Worm (Caenorhabditis elegans) whole organism, young adult: Measurements from ENCODE around the gene cysl-1.

Source experiments
- B0336.3 ChIP-seq: fragments of 200-800 bp; sonication (Bioruptor generic); IDR thresholded peaks from 2 replicates; pipeline ENCODE4 v1.3.6; 2022; ENCODE audit warnings: missing genetic modification characterization, missing compliant biosample characterization
- F22D6.2 ChIP-seq: sonication (generic microtip); optimal IDR thresholded peaks from 2 replicates; lab custom pipeline; 2016; ENCODE audit warnings: mild to moderate bottlenecking, missing genetic modification characterization, missing compliant biosample characterization
- F37B4.10 ChIP-seq: fragments of 200-800 bp; sonication (Bioruptor generic); IDR thresholded peaks from 2 replicates; pipeline ENCODE4 v1.3.6; 2022; ENCODE audit warnings: missing genetic modification characterization, missing compliant biosample characterization
- F55B11.4 ChIP-seq: sonication (generic microtip); optimal IDR thresholded peaks from 2 replicates; lab custom pipeline; 2016; ENCODE audit warnings: missing compliant biosample characterization, missing genetic modification characterization, borderline replicate concordance; ENCODE audit not compliant: insufficient read depth
- F57A8.1 ChIP-seq: fragments of 200-800 bp; sonication (Bioruptor generic); optimal IDR thresholded peaks from 2 replicates; lab custom pipeline; 2018; ENCODE audit warnings: mild to moderate bottlenecking, missing genetic modification characterization, moderate library complexity, missing compliant biosample characterization
- T07F8.4 ChIP-seq: sonication (generic microtip); optimal IDR thresholded peaks from 2 replicates; lab custom pipeline; 2016; ENCODE audit warnings: mild to moderate bottlenecking, missing genetic modification characterization, moderate library complexity, missing compliant biosample characterization
- T26A5.8 ChIP-seq: sonication (generic microtip); optimal IDR thresholded peaks from 2 replicates; lab custom pipeline; 2016; ENCODE audit warnings: missing genetic modification characterization, missing compliant biosample characterization
- Y53G8AR.9 ChIP-seq: fragments of 200-800 bp; sonication (Bioruptor generic); conservative IDR thresholded peaks from 2 replicates; pipeline ENCODE4 v1.3.6; 2022; ENCODE audit warnings: missing genetic modification reagents, missing genetic modification characterization, missing compliant biosample characterization
- Y56A3A.18 ChIP-seq: fragments of 200-800 bp; sonication (Bioruptor generic); IDR thresholded peaks from 2 replicates; pipeline ENCODE4 v1.3.6; 2022; ENCODE audit warnings: missing genetic modification reagents, missing genetic modification characterization, missing compliant biosample characterization
- Y95B8A.8 ChIP-seq: fragments of 200-800 bp; sonication (Bioruptor generic); IDR thresholded peaks from 2 replicates; pipeline ENCODE4 v1.3.6; 2022; ENCODE audit warnings: missing genetic modification reagents, missing genetic modification characterization, missing compliant biosample characterization
- ama-1 ChIP-seq, 3 experiments: fragments of 150-350 bp in 1 of 3; sonication (generic microtip) in 2 of 3; optimal IDR thresholded peaks; 2 replicates each; lab custom pipeline; 2014 to 2018; ENCODE audit warnings: missing biosample characterization in 2 of 3, missing genetic modification characterization in 2 of 3, missing genetic modification reagents in 2 of 3
- atf-7 ChIP-seq: sonication (generic microtip); optimal IDR thresholded peaks from 2 replicates; lab custom pipeline; 2017; ENCODE audit warnings: mild to moderate bottlenecking, missing genetic modification characterization, missing compliant biosample characterization
- attf-3 ChIP-seq: fragments of 200-800 bp; sonication (Bioruptor generic); conservative IDR thresholded peaks from 2 replicates; pipeline ENCODE4 v1.3.6; 2022; ENCODE audit warnings: missing genetic modification reagents, missing genetic modification characterization, missing compliant biosample characterization
- attf-5 ChIP-seq: fragments of 200-800 bp; sonication (Bioruptor generic); optimal IDR thresholded peaks from 2 replicates; lab custom pipeline; 2018; ENCODE audit warnings: mild to moderate bottlenecking, missing genetic modification characterization, missing compliant biosample characterization
- cebp-1 ChIP-seq, 2 experiments: fragments of 200-800 bp in 1 of 2; sonication (Bioruptor generic) in 1 of 2; sonication (generic microtip) in 1 of 2; IDR thresholded peaks in 1 of 2; optimal IDR thresholded peaks in 1 of 2; 2 replicates each; pipeline versions ENCODE4 v1.3.6 to Lab custom; 2017 to 2022; ENCODE audit warnings: missing compliant biosample characterization in 2 of 2, missing genetic modification characterization in 2 of 2, mild to moderate bottlenecking in 1 of 2, missing genetic modification reagents in 1 of 2, moderate library complexity in 1 of 2
- ceh-27 ChIP-seq: fragments of 200-800 bp; sonication (Bioruptor generic); optimal IDR thresholded peaks from 2 replicates; lab custom pipeline; 2018; ENCODE audit warnings: mild to moderate bottlenecking, missing genetic modification characterization, moderate library complexity, missing compliant biosample characterization
- gei-17 ChIP-seq: fragments of 200-800 bp; sonication (Bioruptor generic); optimal IDR thresholded peaks from 2 replicates; lab custom pipeline; 2018; ENCODE audit warnings: mild to moderate bottlenecking, missing genetic modification characterization, missing compliant biosample characterization
- hmg-20 ChIP-seq: fragments of 200-800 bp; sonication (Bioruptor generic); IDR thresholded peaks from 2 replicates; pipeline ENCODE4 v1.3.6; 2022; ENCODE audit warnings: missing genetic modification reagents, missing genetic modification characterization, missing compliant biosample characterization
- hrde-1 ChIP-seq: sonication (generic microtip); optimal IDR thresholded peaks from 2 replicates; lab custom pipeline; 2016; ENCODE audit warnings: missing genetic modification characterization, mild to moderate bottlenecking, missing compliant biosample characterization, moderate library complexity, missing genotype, missing genetic modification reagents, borderline replicate concordance
- lin-35 ChIP-seq, 3 experiments: fragments of 150-350 bp in 2 of 3; sonication (generic microtip) in 1 of 3; optimal IDR thresholded peaks; 2 replicates each; lab custom pipeline; 2014 to 2018; ENCODE audit warnings: missing biosample characterization in 3 of 3, missing genetic modification characterization in 3 of 3, missing genetic modification reagents in 3 of 3
- lin-54 ChIP-seq: fragments of 200-800 bp; sonication (Bioruptor generic); optimal IDR thresholded peaks from 2 replicates; lab custom pipeline; 2018; ENCODE audit warnings: mild to moderate bottlenecking, missing genetic modification characterization, missing compliant biosample characterization
- lir-1 ChIP-seq: fragments of 200-800 bp; sonication (Bioruptor generic); conservative IDR thresholded peaks from 2 replicates; pipeline ENCODE4 v1.3.6; 2022; ENCODE audit warnings: missing genetic modification reagents, missing genetic modification characterization, missing compliant biosample characterization
- lsl-1 ChIP-seq: fragments of 200-800 bp; sonication (Bioruptor generic); optimal IDR thresholded peaks from 2 replicates; lab custom pipeline; 2018; ENCODE audit warnings: mild to moderate bottlenecking, missing genetic modification characterization, moderate library complexity, missing compliant biosample characterization
- madf-10 ChIP-seq: sonication (generic microtip); optimal IDR thresholded peaks from 2 replicates; lab custom pipeline; 2016; ENCODE audit warnings: mild to moderate bottlenecking, missing genetic modification characterization, missing compliant biosample characterization
- madf-6 ChIP-seq: fragments of 200-800 bp; sonication (Bioruptor generic); IDR thresholded peaks from 2 replicates; pipeline ENCODE4 v1.3.6; 2022; ENCODE audit warnings: missing genetic modification reagents, missing genetic modification characterization, missing compliant biosample characterization
- madf-8 ChIP-seq: fragments of 200-800 bp; sonication (Bioruptor generic); conservative IDR thresholded peaks from 2 replicates; pipeline ENCODE4 v1.3.6; 2022; ENCODE audit warnings: missing genetic modification reagents, missing genetic modification characterization, missing compliant biosample characterization
- mcd-1 ChIP-seq: fragments of 200-800 bp; sonication (Bioruptor generic); IDR thresholded peaks from 2 replicates; pipeline ENCODE4 v1.3.6; 2022; ENCODE audit warnings: missing genetic modification reagents, missing genetic modification characterization, missing compliant biosample characterization
- mel-28 ChIP-seq: sonication (generic microtip); optimal IDR thresholded peaks from 2 replicates; lab custom pipeline; 2016; ENCODE audit warnings: borderline replicate concordance, mild to moderate bottlenecking, missing genetic modification characterization, missing compliant biosample characterization
- mes-4 ChIP-seq: sonication (generic microtip); optimal IDR thresholded peaks from 2 replicates; lab custom pipeline; 2016; ENCODE audit warnings: missing genotype, missing genetic modification characterization, missing compliant biosample characterization
- nfya-1 ChIP-seq: sonication (generic microtip); optimal IDR thresholded peaks from 2 replicates; lab custom pipeline; 2017; ENCODE audit warnings: antibody characterized with exemption, missing compliant biosample characterization, missing genetic modification characterization, borderline replicate concordance; ENCODE audit not compliant: insufficient read depth
- nhr-27 ChIP-seq: fragments of 200-800 bp; sonication (Bioruptor generic); optimal IDR thresholded peaks from 2 replicates; lab custom pipeline; 2018; ENCODE audit warnings: mild to moderate bottlenecking, missing genetic modification characterization, moderate library complexity, missing compliant biosample characterization
- nhr-80 ChIP-seq: sonication (generic microtip); optimal IDR thresholded peaks from 2 replicates; lab custom pipeline; 2016; ENCODE audit warnings: missing genetic modification characterization, missing compliant biosample characterization
- rpc-1 ChIP-seq, 2 experiments: fragments of 150-350 bp in 1 of 2; sonication (generic microtip) in 1 of 2; optimal IDR thresholded peaks; 2 replicates each; lab custom pipeline; 2014 to 2018; ENCODE audit warnings: missing biosample characterization in 1 of 2, missing genetic modification characterization in 1 of 2, missing genetic modification reagents in 1 of 2, missing genotype in 1 of 2
- sdz-38 ChIP-seq: sonication (generic microtip); optimal IDR thresholded peaks from 2 replicates; lab custom pipeline; 2016; ENCODE audit warnings: missing genotype, missing genetic modification characterization, missing compliant biosample characterization
- snpc-1.1 ChIP-seq: sonication (generic microtip); optimal IDR thresholded peaks from 2 replicates; lab custom pipeline; 2017; ENCODE audit warnings: missing genetic modification characterization, mild to moderate bottlenecking, missing compliant biosample characterization, antibody characterized with exemption, moderate library complexity, missing genotype, missing genetic modification reagents; ENCODE audit not compliant: insufficient read depth
- somi-1 ChIP-seq: fragments of 200-800 bp; sonication (Bioruptor generic); optimal IDR thresholded peaks from 2 replicates; lab custom pipeline; 2018; ENCODE audit warnings: mild to moderate bottlenecking, missing genetic modification characterization, missing compliant biosample characterization
- tbp1 ChIP-seq: fragments of 200-800 bp; sonication (Bioruptor generic); optimal IDR thresholded peaks from 2 replicates; lab custom pipeline; 2018; ENCODE audit warnings: mild to moderate bottlenecking, missing genetic modification characterization, missing compliant biosample characterization
- xnd-1 ChIP-seq: sonication (generic microtip); optimal IDR thresholded peaks from 2 replicates; lab custom pipeline; 2016; ENCODE audit warnings: missing genotype, missing genetic modification reagents, missing genetic modification characterization, missing compliant biosample characterization
- zfh-2 ChIP-seq: fragments of 200-800 bp; sonication (Bioruptor generic); conservative IDR thresholded peaks from 2 replicates; pipeline ENCODE4 v1.3.6; 2022; ENCODE audit warnings: missing genetic modification reagents, missing genetic modification characterization, missing compliant biosample characterization
- zim-3 ChIP-seq: sonication (generic microtip); optimal IDR thresholded peaks from 2 replicates; lab custom pipeline; 2017; ENCODE audit warnings: mild to moderate bottlenecking, missing genetic modification characterization, moderate library complexity, missing compliant biosample characterization
- ztf-25 ChIP-seq: fragments of 200-800 bp; sonication (Bioruptor generic); IDR thresholded peaks from 2 replicates; pipeline ENCODE4 v1.3.6; 2022; ENCODE audit warnings: missing genetic modification reagents, missing genetic modification characterization, missing compliant biosample characterization
- ztf-26 ChIP-seq: sonication (generic microtip); optimal IDR thresholded peaks from 2 replicates; lab custom pipeline; 2017; ENCODE audit warnings: missing genetic modification characterization, missing compliant biosample characterization

cysl-1 gene

ce11 chrX:9954483-9955041 lies at the start of gene cysl-1:
Gene cysl-1 (minus strand): TSS chrX:9954533.
- TF ChIP-seq gei-17 (GFP tag; lab: Kevin White, UChicago) (no peak), F55B11.4 (tag; lab: Kevin White, UChicago) (no peak), Y95B8A.8 (GFP tag; lab: Robert Waterston, UW) (no peak), mes-4 (tag; lab: Kevin White, UChicago) (no peak), ama-1 (optimal IDR thresholded peaks at IDR 0.05; lab: Kevin White, UChicago) (no peak), ama-1 (GFP tag; optimal IDR thresholded peaks at IDR 0.05; lab: Kevin White, UChicago) (no peak), B0336.3 (GFP tag; lab: Robert Waterston, UW) (no peak), snpc-1.1 (tag; lab: Kevin White, UChicago) (no peak), Y53G8AR.9 (GFP tag; lab: Robert Waterston, UW) (no peak), atf-7 (tag; lab: Kevin White, UChicago) (no peak), F22D6.2 (tag; lab: Kevin White, UChicago) (no peak), xnd-1 (no peak)

DNA sequence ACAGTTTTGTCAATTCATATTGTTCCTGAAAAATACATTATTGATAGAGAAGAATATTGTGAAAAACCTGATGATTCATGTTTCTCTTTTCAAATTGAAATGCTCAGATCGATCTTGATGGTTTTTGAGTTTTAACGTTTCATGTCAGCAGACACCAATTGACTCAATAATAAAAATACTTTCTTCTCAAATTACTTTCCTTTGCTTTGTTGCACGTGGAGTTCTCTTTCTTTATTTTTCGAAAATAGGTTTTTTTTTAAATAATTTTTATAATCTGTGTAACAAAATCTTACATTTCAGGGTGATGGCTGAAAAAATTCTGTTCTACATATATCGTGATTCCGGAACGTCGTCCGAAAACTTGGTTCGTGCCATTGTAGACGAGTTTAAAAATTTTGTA lies 46.3 kb upstream of the cysl-1 start, which contains the start of gene F19C6.2:
TSS of gene F19C6.2 (plus strand) at position 301 of the 400 bp plus-strand sequence.
- TF ChIP-seq T07F8.4 (tag; lab: Kevin White, UChicago), result no peak
- no peak for TF ChIP-seq lin-35 (GFP tag; optimal IDR thresholded peaks at IDR 0.05; lab: Kevin White, UChicago)
- no peak for TF ChIP-seq mes-4 (tag; lab: Kevin White, UChicago)
- TF ChIP-seq rpc-1 (optimal IDR thresholded peaks at IDR 0.05; lab: Kevin White, UChicago), result no peak
- TF ChIP-seq rpc-1 (tag; optimal IDR thresholded peaks at IDR 0.05; lab: Kevin White, UChicago), result no peak
- TF ChIP-seq ztf-25 (GFP tag; lab: Robert Waterston, UW), result no peak
- no peak for TF ChIP-seq hrde-1 (tag; lab: Kevin White, UChicago)
- TF ChIP-seq attf-3, result no peak
- TF ChIP-seq F57A8.1 (GFP tag; lab: Kevin White, UChicago), result no peak
- no peak for TF ChIP-seq lsl-1 (GFP tag; lab: Kevin White, UChicago)
- no peak for TF ChIP-seq nhr-27 (tag; lab: Kevin White, UChicago)
- no peak for TF ChIP-seq zfh-2 (GFP tag; lab: Robert Waterston, UW)
- TF ChIP-seq Y56A3A.18 (GFP tag; lab: Robert Waterston, UW), result no peak
- no peak for TF ChIP-seq hmg-20

DNA sequence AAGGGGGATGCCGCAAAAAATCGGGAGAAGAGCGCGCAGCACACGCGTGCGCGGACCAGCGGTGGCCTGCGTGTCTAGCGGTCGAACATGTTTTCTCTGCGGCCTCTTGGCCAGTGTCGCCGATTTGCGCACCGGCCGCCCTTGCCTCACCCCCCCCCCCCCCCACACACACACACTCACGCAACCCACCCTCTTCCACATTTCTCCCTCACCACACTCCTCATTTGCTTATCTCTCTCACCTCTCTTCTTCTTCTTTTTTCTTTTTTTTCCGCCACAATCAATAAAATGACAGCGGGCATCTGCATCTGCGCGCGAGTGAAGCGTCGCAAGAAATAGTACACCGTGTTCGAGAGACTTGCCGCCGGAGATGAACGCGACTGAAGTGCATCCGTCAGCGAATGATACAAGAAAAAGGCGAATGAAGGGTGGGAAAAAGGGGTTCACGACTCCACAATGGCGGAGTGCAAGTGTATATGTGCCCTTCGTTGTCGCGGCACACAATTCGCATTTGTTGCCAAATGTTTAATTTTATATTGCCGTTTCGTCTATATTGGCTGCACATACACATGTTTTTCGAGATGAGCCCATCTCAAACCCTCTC lies 45.4 kb upstream of the cysl-1 start:
- TF ChIP-seq sdz-38 (no peak), T26A5.8 (tag; lab: Kevin White, UChicago) (no peak), F37B4.10 (GFP tag; lab: Robert Waterston, UW) (no peak), madf-8 (no peak), attf-5 (GFP tag; lab: Kevin White, UChicago) (peak; percentile 69), atf-7 (tag; lab: Kevin White, UChicago) (peak; percentile 44), cebp-1 (GFP tag; IDR thresholded peaks at IDR 0.05; lab: Robert Waterston, UW) (no peak), cebp-1 (tag; optimal IDR thresholded peaks at IDR 0.05; lab: Kevin White, UChicago) (peak; percentile 84), B0336.3 (GFP tag; lab: Robert Waterston, UW) (peak; percentile 80), zim-3 (no peak), madf-6 (GFP tag; lab: Robert Waterston, UW) (no peak), nhr-80 (peak; percentile 36), lir-1 (GFP tag; lab: Robert Waterston, UW) (0 out of 2 replicates have a peak, but pooled peaks have one; percentile 16), nfya-1 (tag; lab: Kevin White, UChicago) (no peak), attf-3 (no peak), madf-10 (tag; lab: Kevin White, UChicago) (no peak), ztf-26 (peak; percentile 75), tbp1 (peak; percentile 5), Y56A3A.18 (GFP tag; lab: Robert Waterston, UW) (0 out of 2 replicates have a peak, but pooled peaks have one; percentile 43), somi-1 (peak; percentile 42), ceh-27 (GFP tag; lab: Kevin White, UChicago) (peak; percentile 60), mel-28 (no peak), mcd-1 (GFP tag; lab: Robert Waterston, UW) (peak; percentile 78), lin-54 (GFP tag; lab: Kevin White, UChicago) (no peak)
